Worm (Caenorhabditis elegans) whole organism, late embryonic: ENCODE measurements around the gene sup-12.

Source experiments
- ama-1 ChIP-seq: fragments of 150-350 bp; optimal IDR thresholded peaks from 2 replicates; lab custom pipeline; 2014
- ets-4 ChIP-seq: sonication (generic microtip); optimal IDR thresholded peaks from 2 replicates; lab custom pipeline; 2016; ENCODE audit warnings: missing genetic modification characterization, missing compliant biosample characterization
- npax-4 ChIP-seq: sonication (generic microtip); optimal IDR thresholded peaks from 2 replicates; lab custom pipeline; 2016; ENCODE audit warnings: missing genetic modification characterization, missing compliant biosample characterization

- TF ChIP-seq ama-1 (no peak), npax-4 (tag; lab: Kevin White, UChicago) (no peak), ets-4 (no peak)
Observed at ce11 chrX:3873445-3873844, 30.9 kb upstream of the sup-12 start, which contains the start of gene lim-4.
